Worm (Caenorhabditis elegans): Measurements from ENCODE around the gene C46F11.6.

The C46F11.6 gene

ce11 chrIII:3664224-3664623, 6.0 kb downstream of the C46F11.6 start, which contains the start of gene C46F11.4 (continued):
- TF ChIP-seq isw-1 (GFP tag; IDR thresholded peaks at IDR 0.05) (no peak), ceh-82 (tag; optimal IDR thresholded peaks at IDR 0.05) (peak; percentile 4 to 47 (median 33)), fkh-4 (tag; optimal IDR thresholded peaks at IDR 0.05; ENCODE audit: borderline replicate concordance) (no peak), mef-2 (tag; optimal IDR thresholded peaks at IDR 0.05) (no peak), nhr-90 (tag; optimal IDR thresholded peaks at IDR 0.05; ENCODE audit: poor library complexity) (peak; percentile 62), fkh-8 (tag; optimal IDR thresholded peaks at IDR 0.05) (no peak), sptf-1 (tag; optimal IDR thresholded peaks at IDR 0.05) (no peak), nhr-20 (tag; optimal IDR thresholded peaks at IDR 0.05) (peak; percentile 54), skn-1 (tag; optimal IDR thresholded peaks at IDR 0.05) (peak; percentile 25), C04F5.9 (tag; optimal IDR thresholded peaks at IDR 0.05) (no peak), swsn-7 (tag; optimal IDR thresholded peaks at IDR 0.05) (peak; percentile 49), lir-3 (tag; optimal IDR thresholded peaks at IDR 0.05; ENCODE audit: poor library complexity) (no peak), lin-39 (tag; optimal IDR thresholded peaks at IDR 0.05) (peak; percentile 27), lin-13 (GFP tag; optimal IDR thresholded peaks at IDR 0.05) (no peak), sox-4 (tag; optimal IDR thresholded peaks at IDR 0.05) (no peak), pqm-1 (tag; optimal IDR thresholded peaks at IDR 0.05) (no peak), alr-1 (tag; optimal IDR thresholded peaks at IDR 0.05; ENCODE audit: borderline replicate concordance) (no peak), aha-1 (tag; optimal IDR thresholded peaks at IDR 0.05) (no peak), unc-62 (GFP tag; optimal IDR thresholded peaks at IDR 0.05) (no peak), hpl-2 (GFP tag; optimal IDR thresholded peaks at IDR 0.05) (no peak), nhr-71 (tag; optimal IDR thresholded peaks at IDR 0.05) (peak; percentile 60), ces-1 (GFP tag; optimal IDR thresholded peaks at IDR 0.05) (no peak), ets-5 (GFP tag; IDR thresholded peaks at IDR 0.05) (no peak), efl-1 (optimal IDR thresholded peaks at IDR 0.05) (peak; percentile 6 to 48), efl-1 (GFP tag; optimal IDR thresholded peaks at IDR 0.05 in 1 of 2) (peak; percentile 34 to 94)

- no peak for TF ChIP-seq unc-86 (tag; optimal IDR thresholded peaks at IDR 0.05)
- no peak for TF ChIP-seq mef-2 (tag; optimal IDR thresholded peaks at IDR 0.05)
- TF ChIP-seq blmp-1 (tag; optimal IDR thresholded peaks at IDR 0.05), result no peak
- no peak for TF ChIP-seq mep-1 (tag; optimal IDR thresholded peaks at IDR 0.05)
- TF ChIP-seq lsy-2 (tag; optimal IDR thresholded peaks at IDR 0.05), result no peak
- TF ChIP-seq zip-4 (GFP tag; optimal IDR thresholded peaks at IDR 0.05), result peak; percentile 77
- no peak for TF ChIP-seq ceh-8 (GFP tag; optimal IDR thresholded peaks at IDR 0.05)
These were observed 12.8 kb downstream of the C46F11.6 start, which contains the start of gene C46F11.5 for ce11 chrIII:3657479-3657878. C46F11.5 (minus strand) TSS chrIII:3657606.

- TF ChIP-seq nhr-85 (tag) (peak; percentile 11), nhr-71 (tag; optimal IDR thresholded peaks at IDR 0.05) (no peak), fkh-10 (GFP tag; optimal IDR thresholded peaks at IDR 0.05) (no peak)
These were observed 17.3 kb downstream of the C46F11.6 start for ce11 chrIII:3652964-3653363.

- TF ChIP-seq blmp-1 (tag; optimal IDR thresholded peaks at IDR 0.05) (no peak), lin-35 (GFP tag; optimal IDR thresholded peaks at IDR 0.05) (no peak), nhr-47 (tag; optimal IDR thresholded peaks at IDR 0.05) (no peak), ama-1 (optimal IDR thresholded peaks at IDR 0.05) (no peak), nhr-19 (GFP tag; conservative IDR thresholded peaks at IDR 0.05) (no peak), fkh-8 (tag; optimal IDR thresholded peaks at IDR 0.05) (no peak), ceh-63 (GFP tag; optimal IDR thresholded peaks at IDR 0.05) (no peak), nhr-85 (tag) (no peak), mef-2 (tag; optimal IDR thresholded peaks at IDR 0.05) (no peak), ces-1 (GFP tag; optimal IDR thresholded peaks at IDR 0.05) (no peak), lin-13 (GFP tag; optimal IDR thresholded peaks at IDR 0.05) (no peak), zag-1 (tag; optimal IDR thresholded peaks at IDR 0.05) (no peak), fkh-4 (tag; optimal IDR thresholded peaks at IDR 0.05; ENCODE audit: borderline replicate concordance) (no peak), ztf-11 (tag; optimal IDR thresholded peaks at IDR 0.05) (no peak)
These were observed 17.8 kb downstream of the C46F11.6 start for ce11 chrIII:3652427-3652826.

Data from whole organism, L1 larva.